Worm (Caenorhabditis elegans): ENCODE measurements around the gene cey-1.

DNA sequence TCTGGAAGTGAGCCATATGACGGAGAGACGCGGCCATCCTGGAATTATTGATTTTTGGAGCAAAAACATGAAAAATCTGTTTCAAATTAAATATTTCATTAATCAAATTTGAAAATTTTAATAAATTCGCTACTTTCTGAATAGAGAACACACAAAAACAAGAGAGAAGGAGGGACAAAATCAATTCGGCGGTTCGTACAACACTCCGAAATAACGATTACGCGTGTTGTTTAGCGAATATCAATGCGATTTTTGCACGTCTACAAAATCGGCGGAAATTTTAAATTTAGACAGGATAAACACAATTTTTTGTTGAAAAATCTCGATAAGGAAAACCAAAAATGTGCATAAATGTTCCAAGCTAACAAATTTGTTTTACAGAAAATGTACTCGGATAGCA, 8.9 kb upstream of the cey-1 start, which contains the start of the genes sdhd-1 and ilkp-1:
- TF ChIP-seq rcor-1 (GFP tag; IDR thresholded peaks at IDR 0.05): no peak
- TF ChIP-seq lsy-27 (tag; optimal IDR thresholded peaks at IDR 0.05; ENCODE audit: borderline replicate concordance, insufficient read depth): no peak
- TF ChIP-seq ztf-6 (GFP tag; IDR thresholded peaks at IDR 0.05): no peak
